Worm (Caenorhabditis elegans): ENCODE results near the gene Y102E9.6.

The Y102E9.6 gene

ce11 chrIII:6709983-6710382 lies 26.5 kb downstream of the Y102E9.6 start, which contains the start of gene isw-1:
Gene isw-1, minus strand, starts transcription at chrIII:6710100.
- TF ChIP-seq unc-62 (GFP tag; optimal IDR thresholded peaks at IDR 0.05), result no peak

ce11 chrIII:6705515-6705914 lies 31.0 kb downstream of the Y102E9.6 start, which contains the start of gene F37A4.6:
Gene F37A4.6, plus strand, starts transcription at chrIII:6705815.
- no peak for TF ChIP-seq unc-62 (GFP tag; optimal IDR thresholded peaks at IDR 0.05)

- TF ChIP-seq unc-62 (GFP tag; optimal IDR thresholded peaks at IDR 0.05), result no peak
Observed at ce11 chrIII:6695189-6695588, 41.3 kb downstream of the Y102E9.6 start.

- TF ChIP-seq unc-62 (GFP tag; optimal IDR thresholded peaks at IDR 0.05), result no peak
Observed at ce11 chrIII:6693285-6693684, 43.2 kb downstream of the Y102E9.6 start.

- TF ChIP-seq unc-62 (GFP tag; optimal IDR thresholded peaks at IDR 0.05), result no peak
Observed at ce11 chrIII:6690490-6690889, 46.0 kb downstream of the Y102E9.6 start.
